Worm (Caenorhabditis elegans) whole organism, young adult: Measurements from ENCODE around the gene acn-1.

Source experiments
- B0019.2 ChIP-seq: fragments of 200-800 bp; sonication (Bioruptor generic); conservative IDR thresholded peaks from 2 replicates; pipeline ENCODE4 v1.3.6; 2022; ENCODE audit warnings: missing genetic modification reagents, missing genetic modification characterization, missing compliant biosample characterization
- B0336.3 ChIP-seq: fragments of 200-800 bp; sonication (Bioruptor generic); IDR thresholded peaks from 2 replicates; pipeline ENCODE4 v1.3.6; 2022; ENCODE audit warnings: missing genetic modification characterization, missing compliant biosample characterization
- C17E4.6 ChIP-seq: fragments of 200-800 bp; sonication (Bioruptor generic); IDR thresholded peaks from 2 replicates; pipeline ENCODE4 v1.3.6; 2022; ENCODE audit warnings: missing genetic modification reagents, missing genetic modification characterization, missing compliant biosample characterization
- D2030.7 ChIP-seq: fragments of 200-800 bp; sonication (Bioruptor generic); IDR thresholded peaks from 2 replicates; pipeline ENCODE4 v1.3.6; 2022; ENCODE audit warnings: missing genetic modification reagents, missing genetic modification characterization, missing compliant biosample characterization
- F37B4.10 ChIP-seq: fragments of 200-800 bp; sonication (Bioruptor generic); IDR thresholded peaks from 2 replicates; pipeline ENCODE4 v1.3.6; 2022; ENCODE audit warnings: missing genetic modification characterization, missing compliant biosample characterization
- F49E8.2 ChIP-seq: sonication (generic microtip); optimal IDR thresholded peaks from 3 replicates; lab custom pipeline; 2017; ENCODE audit warnings: missing genetic modification characterization, mild to moderate bottlenecking, missing compliant biosample characterization, antibody characterized with exemption, moderate library complexity; ENCODE audit not compliant: insufficient read depth
- F57C9.4 ChIP-seq: sonication (generic microtip); optimal IDR thresholded peaks from 2 replicates; lab custom pipeline; 2017; ENCODE audit warnings: mild to moderate bottlenecking, missing genetic modification characterization, missing compliant biosample characterization
- K12H6.12 ChIP-seq: fragments of 200-800 bp; sonication (Bioruptor generic); optimal IDR thresholded peaks from 2 replicates; lab custom pipeline; 2018; ENCODE audit warnings: mild to moderate bottlenecking, missing genetic modification characterization, missing compliant biosample characterization
- Y56A3A.18 ChIP-seq: fragments of 200-800 bp; sonication (Bioruptor generic); IDR thresholded peaks from 2 replicates; pipeline ENCODE4 v1.3.6; 2022; ENCODE audit warnings: missing genetic modification reagents, missing genetic modification characterization, missing compliant biosample characterization
- ama-1 ChIP-seq, 3 experiments: fragments of 150-350 bp in 1 of 3; sonication (generic microtip) in 2 of 3; optimal IDR thresholded peaks; 2 replicates each; lab custom pipeline; 2014 to 2018; ENCODE audit warnings: missing biosample characterization in 2 of 3, missing genetic modification characterization in 2 of 3, missing genetic modification reagents in 2 of 3
- athp-1 ChIP-seq: sonication (generic microtip); optimal IDR thresholded peaks from 2 replicates; lab custom pipeline; 2017; ENCODE audit warnings: mild to moderate bottlenecking, missing genetic modification characterization, missing compliant biosample characterization
- attf-5 ChIP-seq: fragments of 200-800 bp; sonication (Bioruptor generic); optimal IDR thresholded peaks from 2 replicates; lab custom pipeline; 2018; ENCODE audit warnings: mild to moderate bottlenecking, missing genetic modification characterization, missing compliant biosample characterization
- bed-1 ChIP-seq: fragments of 200-800 bp; sonication (Bioruptor generic); IDR thresholded peaks from 2 replicates; pipeline ENCODE4 v1.3.6; 2022; ENCODE audit warnings: missing genetic modification reagents, missing genetic modification characterization, missing compliant biosample characterization
- cebp-1 ChIP-seq, 2 experiments: fragments of 200-800 bp in 1 of 2; sonication (Bioruptor generic) in 1 of 2; sonication (generic microtip) in 1 of 2; IDR thresholded peaks in 1 of 2; optimal IDR thresholded peaks in 1 of 2; 2 replicates each; pipeline versions ENCODE4 v1.3.6 to Lab custom; 2017 to 2022; ENCODE audit warnings: missing compliant biosample characterization in 2 of 2, missing genetic modification characterization in 2 of 2, mild to moderate bottlenecking in 1 of 2, missing genetic modification reagents in 1 of 2, moderate library complexity in 1 of 2
- ceh-27 ChIP-seq: fragments of 200-800 bp; sonication (Bioruptor generic); optimal IDR thresholded peaks from 2 replicates; lab custom pipeline; 2018; ENCODE audit warnings: mild to moderate bottlenecking, missing genetic modification characterization, moderate library complexity, missing compliant biosample characterization
- ceh-79 ChIP-seq: sonication (generic microtip); optimal IDR thresholded peaks from 2 replicates; lab custom pipeline; 2017; ENCODE audit warnings: mild to moderate bottlenecking, missing genetic modification characterization, missing compliant biosample characterization
- chd-7 ChIP-seq: sonication (generic microtip); optimal IDR thresholded peaks from 2 replicates; lab custom pipeline; 2016; ENCODE audit warnings: mild to moderate bottlenecking, missing genetic modification characterization, moderate library complexity, missing compliant biosample characterization
- dox-1 ChIP-seq: fragments of 200-800 bp; sonication (Bioruptor generic); IDR thresholded peaks from 2 replicates; pipeline ENCODE4 v1.3.6; 2022; ENCODE audit warnings: missing genetic modification reagents, missing genetic modification characterization, missing compliant biosample characterization
- dpff-1 ChIP-seq: sonication (generic microtip); optimal IDR thresholded peaks from 2 replicates; lab custom pipeline; 2017; ENCODE audit warnings: mild to moderate bottlenecking, missing genetic modification characterization, missing compliant biosample characterization
- egl-18 ChIP-seq: fragments of 200-800 bp; sonication (Bioruptor generic); IDR thresholded peaks from 2 replicates; pipeline ENCODE4 v1.3.6; 2022; ENCODE audit warnings: missing genetic modification reagents, missing genetic modification characterization, missing compliant biosample characterization
- ets-4 ChIP-seq: fragments of 200-800 bp; sonication (Bioruptor generic); optimal IDR thresholded peaks from 2 replicates; lab custom pipeline; 2018; ENCODE audit warnings: mild to moderate bottlenecking, missing genetic modification characterization, missing compliant biosample characterization
- gei-17 ChIP-seq: fragments of 200-800 bp; sonication (Bioruptor generic); optimal IDR thresholded peaks from 2 replicates; lab custom pipeline; 2018; ENCODE audit warnings: mild to moderate bottlenecking, missing genetic modification characterization, missing compliant biosample characterization
- hmg-1.2 ChIP-seq: fragments of 200-800 bp; sonication (Bioruptor generic); IDR thresholded peaks from 2 replicates; pipeline ENCODE4 v1.3.6; 2022; ENCODE audit warnings: missing genetic modification reagents, missing genetic modification characterization, missing compliant biosample characterization
- lin-26 ChIP-seq: fragments of 200-800 bp; sonication (Bioruptor generic); IDR thresholded peaks from 2 replicates; pipeline ENCODE4 v1.3.6; 2022; ENCODE audit warnings: missing genetic modification reagents, missing genetic modification characterization, missing compliant biosample characterization
- lin-40 ChIP-seq: sonication (generic microtip); optimal IDR thresholded peaks from 2 replicates; lab custom pipeline; 2016; ENCODE audit warnings: missing genetic modification characterization, mild to moderate bottlenecking, missing compliant biosample characterization, missing genotype, missing genetic modification reagents
- mcd-1 ChIP-seq: fragments of 200-800 bp; sonication (Bioruptor generic); IDR thresholded peaks from 2 replicates; pipeline ENCODE4 v1.3.6; 2022; ENCODE audit warnings: missing genetic modification reagents, missing genetic modification characterization, missing compliant biosample characterization
- nfya-1 ChIP-seq: sonication (generic microtip); optimal IDR thresholded peaks from 2 replicates; lab custom pipeline; 2017; ENCODE audit warnings: antibody characterized with exemption, missing compliant biosample characterization, missing genetic modification characterization, borderline replicate concordance; ENCODE audit not compliant: insufficient read depth
- nfya-2 ChIP-seq: fragments of 200-800 bp; sonication (Bioruptor generic); IDR thresholded peaks from 2 replicates; pipeline ENCODE4 v1.3.6; 2022; ENCODE audit warnings: missing genetic modification reagents, missing genetic modification characterization, missing compliant biosample characterization
- nfyb-1 ChIP-seq: fragments of 200-800 bp; sonication (Bioruptor generic); IDR thresholded peaks from 2 replicates; pipeline ENCODE4 v1.3.6; 2022; ENCODE audit warnings: missing genetic modification reagents, missing genetic modification characterization, missing compliant biosample characterization
- nhr-179 ChIP-seq: sonication (generic microtip); optimal IDR thresholded peaks from 2 replicates; lab custom pipeline; 2016; ENCODE audit warnings: mild to moderate bottlenecking, missing genetic modification characterization, missing compliant biosample characterization
- nhr-27 ChIP-seq: fragments of 200-800 bp; sonication (Bioruptor generic); optimal IDR thresholded peaks from 2 replicates; lab custom pipeline; 2018; ENCODE audit warnings: mild to moderate bottlenecking, missing genetic modification characterization, moderate library complexity, missing compliant biosample characterization
- nhr-80 ChIP-seq: sonication (generic microtip); optimal IDR thresholded peaks from 2 replicates; lab custom pipeline; 2016; ENCODE audit warnings: missing genetic modification characterization, missing compliant biosample characterization
- nhr-90 ChIP-seq: sonication (generic microtip); optimal IDR thresholded peaks from 2 replicates; lab custom pipeline; 2016; ENCODE audit warnings: missing genotype, mild to moderate bottlenecking, missing genetic modification characterization, missing compliant biosample characterization
- rec-8 ChIP-seq, 2 experiments: sonication (generic microtip); optimal IDR thresholded peaks; 2 replicates each; lab custom pipeline; 2016; ENCODE audit warnings: mild to moderate bottlenecking in 2 of 2, missing genetic modification characterization in 2 of 2, missing genetic modification reagents in 2 of 2, missing genotype in 2 of 2, missing biosample characterization in 1 of 2, missing compliant biosample characterization in 1 of 2, moderate library complexity in 1 of 2
- zfh-2 ChIP-seq: fragments of 200-800 bp; sonication (Bioruptor generic); conservative IDR thresholded peaks from 2 replicates; pipeline ENCODE4 v1.3.6; 2022; ENCODE audit warnings: missing genetic modification reagents, missing genetic modification characterization, missing compliant biosample characterization
- ztf-26 ChIP-seq: sonication (generic microtip); optimal IDR thresholded peaks from 2 replicates; lab custom pipeline; 2017; ENCODE audit warnings: missing genetic modification characterization, missing compliant biosample characterization
- ztf-28 ChIP-seq: fragments of 200-800 bp; sonication (Bioruptor generic); IDR thresholded peaks from 2 replicates; pipeline ENCODE4 v1.3.6; 2022; ENCODE audit warnings: missing genetic modification reagents, missing genetic modification characterization, missing compliant biosample characterization
- ztf-6 ChIP-seq: fragments of 200-800 bp; sonication (Bioruptor generic); IDR thresholded peaks from 2 replicates; pipeline ENCODE4 v1.3.6; 2022; ENCODE audit warnings: missing genetic modification reagents, missing genetic modification characterization, missing compliant biosample characterization

Gene acn-1

DNA sequence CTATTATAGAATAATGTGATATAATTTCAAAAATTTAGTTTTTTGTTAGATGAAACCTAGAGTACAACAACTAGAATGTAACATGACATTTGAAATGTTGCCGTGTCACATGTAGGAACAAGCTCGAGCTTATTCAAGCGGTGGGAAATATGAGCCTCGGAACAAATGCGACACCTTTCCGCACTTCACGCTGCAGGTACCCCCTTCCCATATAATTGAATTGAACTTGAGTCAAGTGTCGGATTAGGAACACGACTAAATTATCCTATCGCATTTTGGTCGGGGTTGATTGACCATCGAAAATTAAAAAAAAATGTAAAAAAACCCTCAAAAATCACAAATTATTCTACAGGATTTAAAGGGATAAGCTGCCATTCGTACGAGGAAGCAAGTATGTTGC is 23.3 kb upstream of the acn-1 start:
- TF ChIP-seq K12H6.12 (tag; lab: Kevin White, UChicago) (no peak), B0019.2 (GFP tag; lab: Robert Waterston, UW) (no peak), C17E4.6 (no peak), nfyb-1 (GFP tag; lab: Robert Waterston, UW) (no peak), F37B4.10 (GFP tag; lab: Robert Waterston, UW) (no peak), ama-1 (optimal IDR thresholded peaks at IDR 0.05; lab: Kevin White, UChicago) (peak; percentile 33), ama-1 (GFP tag; optimal IDR thresholded peaks at IDR 0.05; lab: Kevin White, UChicago) (no peak), F49E8.2 (tag; lab: Kevin White, UChicago) (no peak), Y56A3A.18 (GFP tag; lab: Robert Waterston, UW) (no peak)

DNA sequence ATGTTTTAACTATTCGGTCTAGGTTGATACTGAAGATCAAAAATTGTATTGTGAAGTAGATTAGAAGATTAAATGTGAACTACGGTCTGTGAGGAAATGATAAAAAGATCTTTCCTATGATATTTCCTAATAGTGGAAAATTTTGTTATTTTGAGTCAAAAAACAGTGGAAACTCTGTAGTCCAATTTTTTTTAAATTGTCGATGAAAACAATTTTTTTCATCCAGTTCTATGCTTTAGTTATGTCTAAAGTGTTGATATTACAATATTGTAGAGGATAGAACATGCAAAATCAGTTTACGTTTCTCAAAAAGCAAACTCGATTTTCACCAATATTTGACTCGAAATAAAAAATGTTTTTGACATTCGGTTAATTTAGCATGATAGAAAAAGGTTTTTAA is 22.8 kb upstream of the acn-1 start:
- no peak for TF ChIP-seq dpff-1 (tag; lab: Kevin White, UChicago)
- no peak for TF ChIP-seq ztf-28 (GFP tag; lab: Robert Waterston, UW)
- no peak for TF ChIP-seq Y56A3A.18 (GFP tag; lab: Robert Waterston, UW)
- no peak for TF ChIP-seq nhr-27
- no peak for TF ChIP-seq nfya-1 (tag; lab: Kevin White, UChicago)
- no peak for TF ChIP-seq egl-18 (GFP tag; lab: Robert Waterston, UW)
- no peak for TF ChIP-seq rec-8 (tag; optimal IDR thresholded peaks at IDR 0.05; lab: Kevin White, UChicago)

DNA sequence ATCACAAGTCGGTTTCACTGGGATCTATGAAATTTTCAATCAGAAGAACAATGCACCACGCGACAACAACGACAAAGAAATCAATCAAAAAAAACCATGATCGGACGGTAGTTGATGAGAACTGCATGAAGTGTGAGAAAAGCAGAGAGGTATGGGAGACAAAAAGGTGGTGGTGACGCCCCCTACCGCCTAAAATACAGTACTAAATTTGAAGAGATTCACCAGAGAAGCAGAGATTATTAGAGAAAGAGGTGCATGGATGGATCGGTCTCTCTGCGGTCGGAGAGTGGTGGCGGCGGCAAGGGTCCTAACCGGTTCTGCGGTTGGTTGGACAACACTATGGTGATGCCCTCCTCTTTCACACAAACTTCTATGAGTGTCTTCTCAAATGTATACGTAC is 22.4 kb upstream of the acn-1 start:
- TF ChIP-seq athp-1 (tag; lab: Kevin White, UChicago), result no peak
- no peak for TF ChIP-seq C17E4.6
- TF ChIP-seq bed-1 (GFP tag; lab: Robert Waterston, UW), result 0 out of 2 replicates have a peak, but pooled peaks have one; percentile 45
- peak; percentile 24 for TF ChIP-seq chd-7
- peak; percentile 8 for TF ChIP-seq nhr-90 (tag; lab: Kevin White, UChicago)
- peak; percentile 54 for TF ChIP-seq lin-40 (tag; lab: Kevin White, UChicago)
- TF ChIP-seq D2030.7 (GFP tag; lab: Robert Waterston, UW), result no peak
- 0 out of 2 replicates have a peak, but pooled peaks have one; percentile 31 for TF ChIP-seq B0336.3 (GFP tag; lab: Robert Waterston, UW)
- TF ChIP-seq ceh-79, result no peak
- TF ChIP-seq hmg-1.2, result peak; percentile 61; the same call in 1 of the 2 replicates
- no peak for TF ChIP-seq nfyb-1 (GFP tag; lab: Robert Waterston, UW)
- peak; percentile 71 for TF ChIP-seq zfh-2 (GFP tag; lab: Robert Waterston, UW)
- TF ChIP-seq nhr-80 (tag; lab: Kevin White, UChicago), result peak; percentile 49
- TF ChIP-seq F57C9.4 (tag; lab: Kevin White, UChicago), result no peak
- TF ChIP-seq ets-4 (GFP tag; lab: Kevin White, UChicago), result peak; percentile 16
- no peak for TF ChIP-seq cebp-1 (GFP tag; IDR thresholded peaks at IDR 0.05; lab: Robert Waterston, UW)
- peak; percentile 35 for TF ChIP-seq cebp-1 (tag; optimal IDR thresholded peaks at IDR 0.05; lab: Kevin White, UChicago)
- TF ChIP-seq attf-5 (GFP tag; lab: Kevin White, UChicago), result peak; percentile 33
- TF ChIP-seq lin-26 (GFP tag; lab: Robert Waterston, UW), result peak; percentile 64; the same call in 1 of the 2 replicates
- no peak for TF ChIP-seq egl-18 (GFP tag; lab: Robert Waterston, UW)
- TF ChIP-seq ama-1 (optimal IDR thresholded peaks at IDR 0.05; lab: Kevin White, UChicago), result no peak
- no peak for TF ChIP-seq ama-1 (GFP tag; optimal IDR thresholded peaks at IDR 0.05; lab: Kevin White, UChicago)
- TF ChIP-seq mcd-1 (GFP tag; lab: Robert Waterston, UW), result peak; percentile 16; the same call in 1 of the 2 replicates
- peak; percentile 12 for TF ChIP-seq ceh-27
- no peak for TF ChIP-seq ztf-6 (GFP tag; lab: Robert Waterston, UW)
- TF ChIP-seq nfya-2 (GFP tag; lab: Robert Waterston, UW), result no peak
- TF ChIP-seq nhr-179, result no peak
- peak; percentile 39; the same call in 1 of the 2 replicates for TF ChIP-seq dox-1 (GFP tag; lab: Robert Waterston, UW)
- TF ChIP-seq ztf-26 (tag; lab: Kevin White, UChicago), result peak; percentile 72
- peak; percentile 16 for TF ChIP-seq gei-17
